Fruit fly (Drosophila melanogaster): ENCODE results near the gene CG10749.
A peak's percentile ranks its signal among the peaks of the same experiment; 100 is the strongest.

Gene CG10749

DNA sequence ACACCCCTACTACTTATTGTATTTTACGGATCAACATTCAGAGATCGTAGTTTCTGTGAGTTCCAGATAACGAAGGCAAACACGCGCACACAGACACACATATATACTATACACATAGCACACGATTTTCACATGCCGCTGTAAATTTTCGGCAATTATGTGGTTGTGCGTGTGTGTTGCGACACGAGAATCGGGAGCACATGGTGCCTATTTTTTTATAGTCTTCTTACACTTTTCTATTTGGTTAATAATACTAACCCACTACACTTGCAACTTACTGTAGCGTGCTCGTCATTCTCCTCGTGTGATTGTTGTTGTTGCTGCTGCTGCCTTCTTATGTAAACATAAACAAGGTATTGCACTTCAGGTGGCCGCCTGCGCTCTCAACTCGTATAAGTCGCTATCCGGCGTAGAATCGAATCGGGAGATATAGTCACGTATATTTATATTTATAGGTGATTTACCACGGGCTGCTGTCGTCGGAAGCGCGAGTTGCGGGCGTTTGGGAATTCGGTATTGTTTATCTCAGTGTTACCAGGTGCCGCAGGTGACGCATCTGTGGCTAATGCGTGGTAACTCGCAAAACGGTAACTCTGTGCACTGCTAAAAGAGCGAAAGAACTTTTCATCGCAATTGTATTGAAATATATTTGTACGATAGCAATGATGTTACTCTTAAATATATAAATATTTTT, 50.0 kb downstream of the CG10749 start, which contains the start of gene Adk2:
Gene Adk2, minus strand, starts transcription at position 529 of the 694 bp plus-strand sequence.
- TF ChIP-seq h (GFP tag; optimal IDR thresholded peaks at IDR 0.05): peak; percentile 10
- no peak for TF ChIP-seq pan (optimal IDR thresholded peaks at IDR 0.05)
- no peak for TF ChIP-seq sv (GFP tag; optimal IDR thresholded peaks at IDR 0.05)
- TF ChIP-seq Hr83 (GFP tag; optimal IDR thresholded peaks at IDR 0.05; ENCODE audit: poor library complexity, severe bottlenecking): peak; percentile 39
- TF ChIP-seq rgr (GFP tag; optimal IDR thresholded peaks at IDR 0.05): peak; percentile 40
- no peak for TF ChIP-seq Rel (GFP tag; optimal IDR thresholded peaks at IDR 0.05)
- peak; percentile 78 for TF ChIP-seq Rel (tag; optimal IDR thresholded peaks at IDR 0.05)

DNA sequence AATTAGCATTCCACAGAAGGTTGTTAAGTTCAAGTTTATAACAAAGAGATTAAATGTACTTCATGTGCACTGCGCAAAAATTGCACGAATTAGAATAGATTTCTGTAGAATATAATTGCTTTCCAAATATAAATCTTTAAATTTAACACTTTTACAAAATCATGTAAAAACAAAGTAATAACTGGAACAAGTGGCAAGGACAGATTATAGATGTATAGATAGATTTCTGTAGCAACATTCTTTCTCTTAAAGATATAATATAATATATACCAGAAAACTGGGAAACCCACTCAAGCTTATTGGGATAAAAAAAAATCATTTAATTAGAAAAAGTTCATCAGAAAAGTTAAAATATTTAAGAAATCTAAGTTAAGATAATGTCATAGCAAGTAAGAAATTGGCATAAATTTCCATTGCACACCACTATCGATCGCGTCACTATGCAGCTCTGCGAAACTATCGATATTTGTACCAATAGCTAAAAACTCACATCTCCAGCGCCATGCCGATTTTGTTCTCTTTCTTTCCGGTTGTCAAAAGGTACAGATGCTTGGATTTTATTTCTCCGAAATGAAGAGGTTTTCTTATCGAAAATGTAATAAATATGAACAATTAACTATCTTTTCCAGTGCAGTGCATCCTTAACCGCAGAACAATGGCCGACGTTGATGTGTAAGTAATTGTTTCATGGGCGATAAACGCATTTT, 50.7 kb downstream of the CG10749 start, which contains the start of gene RpS12:
Gene RpS12, plus strand, starts transcription at position 499 of the 707 bp plus-strand sequence.
- TF ChIP-seq fru (GFP tag; optimal IDR thresholded peaks at IDR 0.05) (peak; percentile 61), OdsH (GFP tag; optimal IDR thresholded peaks at IDR 0.05) (no peak), br (GFP tag; optimal IDR thresholded peaks at IDR 0.05) (peak; percentile 57), Hr83 (GFP tag; optimal IDR thresholded peaks at IDR 0.05; ENCODE audit: poor library complexity, severe bottlenecking) (peak; percentile 96), psq (GFP tag; optimal IDR thresholded peaks at IDR 0.05) (peak; percentile 56), N (GFP tag; optimal IDR thresholded peaks at IDR 0.05) (peak; percentile 87), Dif (GFP tag; optimal IDR thresholded peaks at IDR 0.05; ENCODE audit: partially characterized antibody) (peak; percentile 32), Myc (optimal IDR thresholded peaks at IDR 0.05) (peak; percentile 61), Vsx2 (GFP tag; optimal IDR thresholded peaks at IDR 0.05; ENCODE audit: partially characterized antibody) (no peak), Jra (GFP tag; optimal IDR thresholded peaks at IDR 0.05) (peak; percentile 40), CG32264 (GFP tag; optimal IDR thresholded peaks at IDR 0.05) (no peak), dl (GFP tag; optimal IDR thresholded peaks at IDR 0.05; ENCODE audit: insufficient read depth in 1 of 2, partially characterized antibody in 2 of 2) (no peak), usp (GFP tag; optimal IDR thresholded peaks at IDR 0.05) (no peak), CrebA (GFP tag; optimal IDR thresholded peaks at IDR 0.05; ENCODE audit: borderline replicate concordance) (no peak), dmrt93B (GFP tag; optimal IDR thresholded peaks at IDR 0.05) (peak; percentile 81), pan (optimal IDR thresholded peaks at IDR 0.05) (no peak), h (GFP tag; optimal IDR thresholded peaks at IDR 0.05) (peak; percentile 58), Rel (GFP tag; optimal IDR thresholded peaks at IDR 0.05) (no peak), Rel (tag; optimal IDR thresholded peaks at IDR 0.05) (peak; percentile 39), Sp1 (GFP tag; optimal IDR thresholded peaks at IDR 0.05) (peak; percentile 78), woc (GFP tag; optimal IDR thresholded peaks at IDR 0.05) (peak; percentile 61), rgr (GFP tag; optimal IDR thresholded peaks at IDR 0.05) (peak; percentile 79), Abd-B (GFP tag; optimal IDR thresholded peaks at IDR 0.05) (no peak), jim (GFP tag; optimal IDR thresholded peaks at IDR 0.05) (no peak), sv (GFP tag; optimal IDR thresholded peaks at IDR 0.05) (peak; percentile 82), foxo (GFP tag; optimal IDR thresholded peaks at IDR 0.05) (peak in 1 of 2 experiments; percentile 63), GATAd (GFP tag; optimal IDR thresholded peaks at IDR 0.05) (no peak), brk (GFP tag; optimal IDR thresholded peaks at IDR 0.05) (peak; percentile 56), Hr78 (GFP tag; optimal IDR thresholded peaks at IDR 0.05) (peak; percentile 18), tai (GFP tag; optimal IDR thresholded peaks at IDR 0.05) (peak; percentile 70), Dfd (GFP tag; optimal IDR thresholded peaks at IDR 0.05) (no peak), dsf (GFP tag; optimal IDR thresholded peaks at IDR 0.05; ENCODE audit: borderline replicate concordance) (peak; percentile 40), Hnf4 (GFP tag; optimal IDR thresholded peaks at IDR 0.05) (peak; percentile 71), ey (GFP tag; optimal IDR thresholded peaks at IDR 0.05) (peak; percentile 27), CG9705 (GFP tag; optimal IDR thresholded peaks at IDR 0.05) (peak; percentile 79), sage (GFP tag; optimal IDR thresholded peaks at IDR 0.05) (peak; percentile 36), HLH106 (tag; optimal IDR thresholded peaks at IDR 0.05) (peak; percentile 50), lola (GFP tag; optimal IDR thresholded peaks at IDR 0.05) (no peak), Mio (GFP tag; optimal IDR thresholded peaks at IDR 0.05) (peak; percentile 57)
